Worm (Caenorhabditis elegans): ENCODE data around the gene F47H4.2.

The F47H4.2 gene

DNA sequence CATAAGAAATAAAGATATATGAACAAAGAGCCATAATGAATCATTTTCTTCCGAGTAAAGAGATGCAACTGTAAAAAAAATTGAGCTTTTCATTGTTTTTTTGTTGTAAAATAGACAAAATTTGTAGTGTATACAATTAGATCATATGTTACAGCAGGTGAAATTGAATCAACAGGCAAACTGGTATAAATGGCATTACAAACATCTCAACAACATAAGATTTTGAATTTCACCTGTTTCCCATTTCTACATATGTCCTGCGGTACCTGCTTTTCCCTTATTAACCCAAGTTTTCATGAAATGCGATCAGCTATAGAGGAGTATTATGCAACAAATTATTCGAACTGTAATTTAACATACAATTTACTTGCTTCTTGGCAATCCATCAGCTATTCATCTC lies 42.3 kb downstream of the F47H4.2 start, which contains the start of gene srh-120:
srh-120 (plus strand) TSS at position 301 of the 400 bp plus-strand sequence.
- no peak for TF ChIP-seq tab-1 (GFP tag; IDR thresholded peaks at IDR 0.05)

Measured in whole organism, midembryonic.